Worm (Caenorhabditis elegans): ENCODE data around the gene sma-4.

DNA sequence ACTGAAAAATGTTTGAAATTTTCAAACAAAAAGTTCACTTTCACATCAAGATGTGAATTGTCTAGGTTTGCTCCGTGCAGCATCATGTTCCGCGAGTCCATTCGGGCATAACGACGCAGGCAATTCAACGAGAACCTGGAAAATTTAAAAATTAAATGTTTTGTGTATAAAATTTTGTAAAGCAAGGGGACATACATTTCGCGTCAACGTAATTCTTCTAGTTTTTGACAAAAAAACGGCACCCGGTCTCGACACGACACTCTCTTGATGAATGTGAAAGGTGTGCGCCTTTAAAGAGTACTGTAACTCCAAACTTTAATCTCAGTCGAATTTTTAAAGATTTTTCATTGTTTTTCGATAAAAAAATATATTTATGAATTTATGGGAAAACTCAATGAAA lies 18.0 kb downstream of the sma-4 start, which contains the start of gene R12B2.6:
- no peak for TF ChIP-seq elt-1 (tag; optimal IDR thresholded peaks at IDR 0.05; ENCODE audit: borderline replicate concordance, insufficient read depth)
- TF ChIP-seq ztf-11 (tag; optimal IDR thresholded peaks at IDR 0.05): no peak
- no peak for TF ChIP-seq unc-62 (GFP tag; optimal IDR thresholded peaks at IDR 0.05)
- no peak for TF ChIP-seq ham-2 (GFP tag; optimal IDR thresholded peaks at IDR 0.05)
- TF ChIP-seq elt-3 (tag; optimal IDR thresholded peaks at IDR 0.05): no peak
- no peak for TF ChIP-seq lin-13 (tag; optimal IDR thresholded peaks at IDR 0.05)
- no peak for TF ChIP-seq lsy-2 (tag; optimal IDR thresholded peaks at IDR 0.05)
- no peak for TF ChIP-seq nhr-237 (tag; optimal IDR thresholded peaks at IDR 0.05)
- TF ChIP-seq blmp-1 (tag; optimal IDR thresholded peaks at IDR 0.05): no peak
- no peak for TF ChIP-seq nhr-76 (tag; optimal IDR thresholded peaks at IDR 0.05)
